Worm (Caenorhabditis elegans) whole organism, L1 larva: ENCODE data around the gene cyn-12.

ENCODE experiments used
- C16A3.4 ChIP-seq: fragments of 150-350 bp; optimal IDR thresholded peaks from 2 replicates; lab custom pipeline; 2014; ENCODE audit warnings: missing biosample characterization, missing genetic modification characterization
- F16B12.6 ChIP-seq: fragments of 150-350 bp; optimal IDR thresholded peaks from 2 replicates; lab custom pipeline; 2014; ENCODE audit warnings: missing biosample characterization, missing genetic modification characterization
- ama-1 ChIP-seq: fragments of 150-350 bp; optimal IDR thresholded peaks from 2 replicates; lab custom pipeline; 2014
- ceh-82 ChIP-seq, 3 experiments: fragments of 150-350 bp in 1 of 3; sonication (generic microtip) in 2 of 3; optimal IDR thresholded peaks; 2 replicates each; lab custom pipeline; 2014 to 2017; ENCODE audit warnings: missing biosample characterization in 3 of 3, missing genetic modification characterization in 3 of 3
- ceh-88 ChIP-seq: fragments of 200-800 bp; sonication (Bioruptor generic); IDR thresholded peaks from 2 replicates; pipeline ENCODE4 v1.3.6; 2022; ENCODE audit warnings: missing genetic modification characterization, missing compliant biosample characterization
- dsc-1 ChIP-seq: sonication (generic microtip); optimal IDR thresholded peaks from 2 replicates; lab custom pipeline; 2016; ENCODE audit warnings: mild to moderate bottlenecking, missing genetic modification characterization, missing compliant biosample characterization
- efl-1 ChIP-seq, 4 experiments: fragments of 150-350 bp; optimal IDR thresholded peaks in 3 of 4; peaks in 1 of 4; 1 replicate in 1 of 4; 2 replicates in 3 of 4; lab custom pipeline; 2014; ENCODE audit warnings: missing biosample characterization in 2 of 4, missing genetic modification characterization in 2 of 4, missing genetic modification reagents in 2 of 4
- elt-3 ChIP-seq, 6 experiments: fragments of 150-350 bp in 1 of 6; sonication (generic microtip); optimal IDR thresholded peaks; 2 replicates each; lab custom pipeline; 2017 to 2018; ENCODE audit warnings: missing biosample characterization in 6 of 6, missing genetic modification characterization in 6 of 6, inconsistent platforms in 1 of 6
- fkh-10 ChIP-seq: sonication (generic microtip); optimal IDR thresholded peaks from 2 replicates; lab custom pipeline; 2017; ENCODE audit warnings: missing biosample characterization, missing genetic modification reagents, missing genetic modification characterization
- fkh-8 ChIP-seq: sonication (generic microtip); optimal IDR thresholded peaks from 2 replicates; lab custom pipeline; 2016; ENCODE audit warnings: mild to moderate bottlenecking, missing genetic modification characterization, missing compliant biosample characterization
- hlh-4 ChIP-seq: sonication (generic microtip); optimal IDR thresholded peaks from 2 replicates; lab custom pipeline; 2016; ENCODE audit warnings: mild to moderate bottlenecking, missing genetic modification characterization, missing compliant biosample characterization
- irx-1 ChIP-seq: sonication (generic microtip); optimal IDR thresholded peaks from 2 replicates; lab custom pipeline; 2016; ENCODE audit warnings: missing genetic modification characterization, missing compliant biosample characterization
- isw-1 ChIP-seq: fragments of 200-800 bp; sonication (Bioruptor generic); IDR thresholded peaks from 2 replicates; pipeline ENCODE4 v1.3.6; 2022; ENCODE audit warnings: missing genetic modification characterization, missing compliant biosample characterization
- lin-13 ChIP-seq: fragments of 150-350 bp; optimal IDR thresholded peaks from 2 replicates; lab custom pipeline; 2014; ENCODE audit warnings: missing biosample characterization, missing genetic modification reagents, missing genetic modification characterization
- lin-14 ChIP-seq: fragments of 200-800 bp; sonication (Bioruptor generic); optimal IDR thresholded peaks from 2 replicates; lab custom pipeline; 2018; ENCODE audit warnings: mild to moderate bottlenecking, missing genetic modification characterization, moderate library complexity, missing compliant biosample characterization
- lin-15B ChIP-seq: fragments of 150-350 bp; sonication (generic microtip); optimal IDR thresholded peaks from 3 replicates; lab custom pipeline; 2014; ENCODE audit warnings: missing biosample characterization, missing genetic modification characterization
- lin-35 ChIP-seq, 2 experiments: fragments of 150-350 bp; optimal IDR thresholded peaks; 2 replicates each; lab custom pipeline; 2014; ENCODE audit warnings: missing biosample characterization in 2 of 2, missing genetic modification characterization in 2 of 2, missing genetic modification reagents in 2 of 2
- lsy-2 ChIP-seq, 2 experiments: fragments of 150-350 bp; optimal IDR thresholded peaks; 2 replicates each; lab custom pipeline; 2014; ENCODE audit warnings: missing biosample characterization in 2 of 2, missing genetic modification characterization in 2 of 2
- mdl-1 ChIP-seq, 2 experiments: fragments of 150-350 bp; optimal IDR thresholded peaks; 2 replicates each; lab custom pipeline; 2014 to 2017; ENCODE audit warnings: missing biosample characterization in 2 of 2, missing genetic modification characterization in 2 of 2, inconsistent platforms in 1 of 2
- mef-2 ChIP-seq: fragments of 150-350 bp; optimal IDR thresholded peaks from 2 replicates; lab custom pipeline; 2014; ENCODE audit warnings: missing biosample characterization, missing genetic modification characterization
- mep-1 ChIP-seq: fragments of 150-350 bp; optimal IDR thresholded peaks from 2 replicates; lab custom pipeline; 2014; ENCODE audit warnings: missing biosample characterization, missing genetic modification characterization
- nhr-12 ChIP-seq: sonication (generic microtip); optimal IDR thresholded peaks from 2 replicates; lab custom pipeline; 2017; ENCODE audit warnings: missing biosample characterization, missing genetic modification characterization
- nhr-20 ChIP-seq: sonication (generic microtip); optimal IDR thresholded peaks from 2 replicates; lab custom pipeline; 2016; ENCODE audit warnings: mild to moderate bottlenecking, missing genetic modification characterization, missing compliant biosample characterization
- nhr-237 ChIP-seq: fragments of 150-350 bp; optimal IDR thresholded peaks from 2 replicates; lab custom pipeline; 2014; ENCODE audit warnings: missing biosample characterization, missing genetic modification characterization
- nhr-47 ChIP-seq: sonication (generic microtip); optimal IDR thresholded peaks from 2 replicates; lab custom pipeline; 2016; ENCODE audit warnings: mild to moderate bottlenecking, missing genetic modification characterization, moderate library complexity, missing compliant biosample characterization
- nhr-71 ChIP-seq: sonication (generic microtip); optimal IDR thresholded peaks from 2 replicates; lab custom pipeline; 2016; ENCODE audit warnings: mild to moderate bottlenecking, missing genetic modification characterization, moderate library complexity, missing compliant biosample characterization
- nhr-85 ChIP-seq: sonication (generic microtip); peaks from one replicate; lab custom pipeline; 2016; ENCODE audit warnings: missing genetic modification characterization, inconsistent platforms, missing compliant biosample characterization
- pag-3 ChIP-seq: sonication (generic microtip); optimal IDR thresholded peaks from 2 replicates; lab custom pipeline; 2017; ENCODE audit warnings: missing genetic modification characterization, mild to moderate bottlenecking, missing compliant biosample characterization, antibody characterized with exemption, borderline replicate concordance; ENCODE audit not compliant: insufficient read depth
- pqm-1 ChIP-seq: sonication (generic microtip); optimal IDR thresholded peaks from 3 replicates; lab custom pipeline; 2017; ENCODE audit warnings: missing biosample characterization, missing genetic modification characterization
- rnt-1 ChIP-seq: sonication (generic microtip); optimal IDR thresholded peaks from 2 replicates; lab custom pipeline; 2016; ENCODE audit warnings: mild to moderate bottlenecking, missing genetic modification characterization, moderate library complexity, missing compliant biosample characterization
- sptf-1 ChIP-seq: fragments of 150-350 bp; optimal IDR thresholded peaks from 2 replicates; lab custom pipeline; 2014; ENCODE audit warnings: missing biosample characterization, missing genetic modification characterization
- tbx-2 ChIP-seq: sonication (generic microtip); optimal IDR thresholded peaks from 2 replicates; lab custom pipeline; 2016; ENCODE audit warnings: missing genetic modification characterization, missing compliant biosample characterization
- xbp-1 ChIP-seq: sonication (generic microtip); optimal IDR thresholded peaks from 2 replicates; lab custom pipeline; 2016; ENCODE audit warnings: missing genetic modification characterization, missing compliant biosample characterization
- zip-4 ChIP-seq: fragments of 200-800 bp; sonication (Bioruptor generic); optimal IDR thresholded peaks from 2 replicates; lab custom pipeline; 2018; ENCODE audit warnings: mild to moderate bottlenecking, missing genetic modification characterization, moderate library complexity, missing compliant biosample characterization

The cyn-12 gene

DNA sequence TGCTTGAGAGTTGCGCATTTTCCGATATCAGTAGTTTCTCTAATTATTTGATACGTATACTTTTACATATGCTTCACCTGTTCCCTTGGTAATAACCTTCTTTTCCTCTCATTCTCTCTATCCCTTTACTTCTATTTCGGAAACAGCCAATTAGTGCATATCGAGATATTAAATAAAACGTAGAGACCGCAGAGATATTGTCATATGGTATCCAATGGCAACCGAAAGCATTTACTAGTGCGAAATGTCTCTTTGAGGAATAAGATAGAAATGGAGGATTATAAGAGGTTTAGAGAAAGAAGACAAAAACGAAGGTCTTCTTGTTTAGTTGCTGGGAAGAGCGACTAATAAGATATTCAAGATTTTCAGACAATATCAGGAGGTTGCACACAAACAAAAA lies 23.3 kb upstream of the cyn-12 start, which contains the start of gene maph-9:
Gene maph-9, plus strand, starts transcription at position 273 of the 400 bp plus-strand sequence.
- TF ChIP-seq C16A3.4 (tag; lab: Kevin White, UChicago) (no peak), mef-2 (tag; lab: Kevin White, UChicago) (no peak), nhr-47 (peak; percentile 39), efl-1 (optimal IDR thresholded peaks at IDR 0.05; lab: Kevin White, UChicago) (no peak), efl-1 (GFP tag; optimal IDR thresholded peaks at IDR 0.05 in 1 of 2; lab: Kevin White, UChicago) (peak in 1 of 2 experiments; percentile 64), lin-14 (no peak), mep-1 (tag; lab: Kevin White, UChicago) (no peak), nhr-71 (tag; lab: Kevin White, UChicago) (peak; percentile 49), sptf-1 (tag; lab: Kevin White, UChicago) (no peak), nhr-237 (tag; lab: Kevin White, UChicago) (no peak), xbp-1 (tag; lab: Kevin White, UChicago) (no peak), lin-15B (tag; lab: Kevin White, UChicago) (no peak), elt-3 (tag; optimal IDR thresholded peaks at IDR 0.05; lab: Kevin White, UChicago) (no peak), lsy-2 (tag; optimal IDR thresholded peaks at IDR 0.05; lab: Kevin White, UChicago) (peak in 1 of 2 experiments; percentile 39), rnt-1 (tag; lab: Kevin White, UChicago) (no peak), isw-1 (no peak), fkh-8 (tag; lab: Kevin White, UChicago) (peak; percentile 95), pag-3 (no peak), fkh-10 (no peak), dsc-1 (tag; lab: Kevin White, UChicago) (peak; percentile 50)

DNA sequence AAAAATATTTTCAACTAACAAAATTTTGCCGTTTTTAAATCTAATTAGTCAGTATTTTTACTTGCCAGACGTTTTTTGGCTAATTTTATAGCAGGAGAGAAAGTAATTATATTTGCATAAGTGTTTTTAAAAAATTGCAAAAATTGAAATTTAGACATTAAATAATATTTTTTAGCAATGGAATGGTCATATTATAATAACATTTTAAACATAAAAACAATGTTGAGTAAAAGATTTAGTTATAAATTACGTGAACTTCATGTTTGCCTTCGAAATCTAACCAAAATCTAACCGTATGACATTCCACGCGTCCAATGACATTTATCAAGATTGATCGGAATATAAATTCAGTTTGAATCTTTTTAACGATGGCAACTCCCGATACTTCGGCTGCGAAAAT lies 21.3 kb upstream of the cyn-12 start, which contains the start of gene C34D4.2:
Gene C34D4.2, plus strand, starts transcription at position 301 of the 400 bp plus-strand sequence.
- TF ChIP-seq tbx-2 (tag; lab: Kevin White, UChicago) (no peak), pqm-1 (no peak), nhr-20 (tag; lab: Kevin White, UChicago) (no peak), mdl-1 (tag; optimal IDR thresholded peaks at IDR 0.05; lab: Kevin White, UChicago) (no peak), lin-13 (GFP tag; lab: Kevin White, UChicago) (no peak), fkh-10 (no peak), fkh-8 (tag; lab: Kevin White, UChicago) (no peak)

DNA sequence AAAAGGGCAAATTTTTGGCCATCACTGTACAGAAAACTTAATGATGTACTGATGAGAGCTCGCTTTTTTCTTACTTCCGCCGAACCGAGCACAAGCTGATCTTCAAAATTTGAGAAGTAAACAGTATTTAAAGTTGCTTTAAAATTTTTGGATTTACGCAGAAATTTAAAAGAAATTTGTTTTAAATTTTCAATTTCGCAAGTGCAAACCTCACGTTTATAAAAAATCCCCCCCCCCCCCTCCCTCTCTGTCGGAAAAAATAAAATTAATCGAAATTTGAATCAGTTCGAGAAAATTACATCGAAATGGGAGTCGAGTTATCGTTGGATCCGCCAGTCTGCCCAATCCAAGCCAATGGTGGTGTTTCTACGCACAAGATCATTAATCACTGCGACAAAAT lies 20.3 kb upstream of the cyn-12 start, which contains the start of gene C34D4.3:
Gene C34D4.3, plus strand, starts transcription at position 301 of the 400 bp plus-strand sequence.
- TF ChIP-seq nhr-12, result no peak
- TF ChIP-seq isw-1, result no peak
- no peak for TF ChIP-seq hlh-4 (tag; lab: Kevin White, UChicago)
- no peak for TF ChIP-seq irx-1 (tag; lab: Kevin White, UChicago)
- TF ChIP-seq ceh-88 (GFP tag; lab: Robert Waterston, UW), result no peak
- TF ChIP-seq lin-15B (tag; lab: Kevin White, UChicago), result no peak
- no peak for TF ChIP-seq ama-1 (lab: Kevin White, UChicago)
- no peak for TF ChIP-seq nhr-71 (tag; lab: Kevin White, UChicago)
- TF ChIP-seq F16B12.6, result no peak
- no peak for TF ChIP-seq zip-4 (GFP tag; lab: Kevin White, UChicago)
- TF ChIP-seq lin-35 (GFP tag; optimal IDR thresholded peaks at IDR 0.05; lab: Kevin White, UChicago), result no peak
- TF ChIP-seq, all 84 proteins: peak for 0

DNA sequence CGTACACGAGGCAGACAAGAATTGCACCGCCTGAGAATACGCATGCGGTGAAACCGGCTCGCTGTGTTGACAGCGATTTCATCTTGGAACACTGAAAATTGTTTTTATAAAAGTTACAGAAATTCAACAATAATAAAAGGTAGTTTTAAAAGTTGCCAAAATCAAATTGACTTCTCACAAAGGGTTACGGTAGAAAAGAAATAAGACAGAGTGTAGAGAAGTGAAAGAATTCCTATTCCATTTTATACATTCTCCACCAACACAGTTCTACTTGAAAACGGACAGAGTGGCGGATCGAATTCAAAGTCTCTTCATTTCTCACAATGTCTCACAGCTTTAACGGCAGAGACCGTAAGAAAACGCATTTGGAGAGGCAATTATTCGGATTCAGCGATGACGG lies 19.4 kb upstream of the cyn-12 start, which contains the start of gene col-113:
Gene col-113, minus strand, starts transcription at position 101 of the 400 bp plus-strand sequence.
- TF ChIP-seq pag-3, result no peak
- no peak for TF ChIP-seq ceh-82 (tag; optimal IDR thresholded peaks at IDR 0.05; lab: Kevin White, UChicago)
- TF ChIP-seq nhr-85 (tag; lab: Kevin White, UChicago), result peak; percentile 55
- no peak for TF ChIP-seq nhr-47
